Fruit fly (Drosophila melanogaster): ENCODE measurements around the gene Ca-Ma2d.
A peak's percentile ranks its signal among the peaks of the same experiment; 100 is the strongest.

Gene Ca-Ma2d

DNA sequence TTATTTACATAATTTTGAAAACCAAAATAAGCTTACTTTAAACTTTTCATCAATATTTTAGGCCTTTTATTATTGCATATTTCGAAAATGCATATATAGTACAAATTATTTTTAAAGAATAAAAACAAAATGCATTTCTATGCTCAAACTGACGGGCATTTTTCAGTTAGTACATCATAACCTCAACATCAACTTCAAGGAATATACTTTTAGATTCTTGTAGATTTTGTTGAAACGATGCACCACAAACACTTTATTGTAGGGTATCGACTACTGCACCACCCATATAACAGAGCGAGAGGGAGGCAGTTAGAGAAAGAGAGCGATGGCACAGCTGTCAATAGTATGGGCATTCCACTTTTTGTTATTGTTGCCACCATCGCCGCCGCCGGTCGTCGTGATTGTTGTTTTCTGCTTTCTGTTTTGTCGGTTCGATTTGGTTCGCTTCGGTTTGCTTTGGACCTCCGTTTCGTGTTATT, 48.5 kb downstream of the Ca-Ma2d start (continued):
- TF ChIP-seq Eip93F (GFP tag; optimal IDR thresholded peaks at IDR 0.05) (no peak), CG7368 (GFP tag; optimal IDR thresholded peaks at IDR 0.05) (peak; percentile 70), CG6854 (GFP tag; optimal IDR thresholded peaks at IDR 0.05) (peak; percentile 35), Gug (GFP tag; IDR thresholded peaks at IDR 0.05) (peak; percentile 84), Sox14 (GFP tag; optimal IDR thresholded peaks at IDR 0.05) (peak; percentile 91), CG8119 (GFP tag; IDR thresholded peaks at IDR 0.05) (peak; percentile 94), Ets96B (tag; optimal IDR thresholded peaks at IDR 0.05) (peak; percentile 90), CG8632 (GFP tag; optimal IDR thresholded peaks at IDR 0.05) (peak; percentile 79), ss (GFP tag; optimal IDR thresholded peaks at IDR 0.05) (peak; percentile 71 to 74), CG11762 (GFP tag; optimal IDR thresholded peaks at IDR 0.05; ENCODE audit: insufficient read depth) (peak; percentile 84), CG34406 (GFP tag; optimal IDR thresholded peaks at IDR 0.05) (peak; percentile 78)

DNA sequence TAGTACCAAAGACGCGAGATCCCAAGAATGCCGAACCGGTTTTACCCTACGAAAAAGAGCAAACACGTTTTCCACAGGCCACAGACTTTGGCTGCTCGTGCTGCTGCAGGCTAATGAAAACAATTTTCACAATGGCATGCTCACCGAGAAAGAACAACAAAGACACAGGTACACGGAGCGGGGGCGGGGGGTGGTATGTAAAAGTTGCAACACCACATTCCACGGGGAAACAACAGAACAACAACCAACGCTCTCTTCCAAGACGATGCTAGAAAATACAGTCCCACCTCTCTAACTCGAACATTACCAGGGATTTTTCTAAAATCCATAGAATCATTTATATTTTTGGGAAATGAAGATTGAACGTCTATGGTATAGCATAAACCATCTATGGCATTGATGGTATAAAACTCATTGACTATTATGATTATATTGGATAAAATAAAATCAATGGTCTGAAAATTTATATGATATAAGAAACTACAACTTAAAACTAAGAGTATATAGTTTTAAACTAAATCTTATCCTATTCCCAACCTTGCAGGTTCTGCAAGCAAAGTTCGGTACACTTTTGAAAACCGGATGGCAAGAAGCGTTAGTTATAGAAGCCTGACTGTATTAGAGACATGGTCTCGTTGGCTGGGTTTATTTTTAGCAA, 50.3 kb downstream of the Ca-Ma2d start:
- no peak for TF ChIP-seq net (GFP tag; optimal IDR thresholded peaks at IDR 0.05)
- TF ChIP-seq Eip93F (GFP tag; optimal IDR thresholded peaks at IDR 0.05), result no peak
- no peak for TF ChIP-seq CG6854 (GFP tag; optimal IDR thresholded peaks at IDR 0.05)
- TF ChIP-seq CG11902 (GFP tag; optimal IDR thresholded peaks at IDR 0.05), result no peak
- TF ChIP-seq CG6276 (GFP tag; optimal IDR thresholded peaks at IDR 0.05), result peak; percentile 11
- no peak for TF ChIP-seq CG34406 (GFP tag; optimal IDR thresholded peaks at IDR 0.05)
- TF ChIP-seq CG7368 (GFP tag; optimal IDR thresholded peaks at IDR 0.05), result no peak
- TF ChIP-seq Ets21C (GFP tag; optimal IDR thresholded peaks at IDR 0.05), result no peak
- TF ChIP-seq svp (GFP tag), result peak; percentile 44
- TF ChIP-seq Sox14 (GFP tag; optimal IDR thresholded peaks at IDR 0.05), result peak; percentile 43
- TF ChIP-seq CG3919 (GFP tag; optimal IDR thresholded peaks at IDR 0.05), result peak; percentile 1
- peak; percentile 50 for TF ChIP-seq Met (GFP tag; optimal IDR thresholded peaks at IDR 0.05)
- TF ChIP-seq achi (GFP tag; optimal IDR thresholded peaks at IDR 0.05), result peak; percentile 50
- no peak for TF ChIP-seq CG9139 (GFP tag; optimal IDR thresholded peaks at IDR 0.05)
- TF ChIP-seq Smox (GFP tag; optimal IDR thresholded peaks at IDR 0.05), result peak; percentile 15
- peak; percentile 62 for TF ChIP-seq CG10631 (GFP tag; optimal IDR thresholded peaks at IDR 0.05)
- TF ChIP-seq Hr4 (GFP tag; optimal IDR thresholded peaks at IDR 0.05), result peak; percentile 52
- TF ChIP-seq Gug (GFP tag; IDR thresholded peaks at IDR 0.05), result no peak; the same call in 1 of the 2 replicates
- peak; percentile 62 for TF ChIP-seq CG8119 (GFP tag; IDR thresholded peaks at IDR 0.05)
- peak; percentile 4 for TF ChIP-seq topi (GFP tag; optimal IDR thresholded peaks at IDR 0.05)
- peak; percentile 50 for TF ChIP-seq acj6 (GFP tag; optimal IDR thresholded peaks at IDR 0.05)
- peak; percentile 40; the same call in 1 of the 2 replicates for TF ChIP-seq CG15336 (GFP tag; IDR thresholded peaks at IDR 0.05)
- TF ChIP-seq Sox102F (GFP tag; optimal IDR thresholded peaks at IDR 0.05), result no peak
- no peak for TF ChIP-seq CG11294 (GFP tag; IDR thresholded peaks at IDR 0.05)
- TF ChIP-seq OdsH (GFP tag; optimal IDR thresholded peaks at IDR 0.05), result peak; percentile 44
- TF ChIP-seq CG32006 (GFP tag; optimal IDR thresholded peaks at IDR 0.05), result peak; percentile 81
- no peak for TF ChIP-seq vri (GFP tag; optimal IDR thresholded peaks at IDR 0.05)
- TF ChIP-seq CG10669 (GFP tag; optimal IDR thresholded peaks at IDR 0.05), result peak; percentile 4
- no peak for TF ChIP-seq Lpt (GFP tag; optimal IDR thresholded peaks at IDR 0.05)
- TF ChIP-seq fd59A (GFP tag; optimal IDR thresholded peaks at IDR 0.05), result peak; percentile 38
- TF ChIP-seq dac (GFP tag; optimal IDR thresholded peaks at IDR 0.05), result no peak
- TF ChIP-seq CG8632 (GFP tag; optimal IDR thresholded peaks at IDR 0.05), result no peak
- TF ChIP-seq CG6808 (GFP tag; optimal IDR thresholded peaks at IDR 0.05), result peak; percentile 45
- TF ChIP-seq cyc (GFP tag; optimal IDR thresholded peaks at IDR 0.05), result no peak
- TF ChIP-seq CG6163 (GFP tag; IDR thresholded peaks at IDR 0.05), result no peak
- no peak for TF ChIP-seq spab (GFP tag; optimal IDR thresholded peaks at IDR 0.05)
- TF ChIP-seq Eip75B (GFP tag; optimal IDR thresholded peaks at IDR 0.05), result peak; percentile 34
- TF ChIP-seq esn (GFP tag; optimal IDR thresholded peaks at IDR 0.05), result no peak
- TF ChIP-seq CG3032 (tag; optimal IDR thresholded peaks at IDR 0.05), result peak; percentile 50
- TF ChIP-seq Sox15 (GFP tag; optimal IDR thresholded peaks at IDR 0.05), result no peak
- no peak for TF ChIP-seq Blimp-1 (GFP tag; optimal IDR thresholded peaks at IDR 0.05)
- no peak for TF ChIP-seq fkh (GFP tag; optimal IDR thresholded peaks at IDR 0.05)
- TF ChIP-seq ss (GFP tag; optimal IDR thresholded peaks at IDR 0.05), result no peak
- peak; percentile 38 for TF ChIP-seq Ets96B (tag; optimal IDR thresholded peaks at IDR 0.05)
- peak; percentile 13 for TF ChIP-seq Hr39 (GFP tag; optimal IDR thresholded peaks at IDR 0.05)
- TF ChIP-seq salr (GFP tag; optimal IDR thresholded peaks at IDR 0.05), result peak in 1 of 2 experiments; percentile 46
